Worm (Caenorhabditis elegans): ENCODE measurements around the gene Y39G8B.13.

Y39G8B.13 gene

ce11 chrII:13954077-13954476 is 28.8 kb downstream of the Y39G8B.13 start (continued):
- TF ChIP-seq egl-43 (GFP tag; IDR thresholded peaks at IDR 0.05) (no peak), nhr-111 (GFP tag; optimal IDR thresholded peaks at IDR 0.05) (no peak), lin-29 (GFP tag; IDR thresholded peaks at IDR 0.05) (no peak), lin-13 (GFP tag; optimal IDR thresholded peaks at IDR 0.05) (no peak), mdt-29 (GFP tag; IDR thresholded peaks at IDR 0.05) (0 out of 2 replicates have a peak, but pooled peaks have one; percentile 29), T26A8.4 (GFP tag; IDR thresholded peaks at IDR 0.05) (0 out of 2 replicates have a peak, but pooled peaks have one; percentile 25), F37D6.2 (tag; optimal IDR thresholded peaks at IDR 0.05) (no peak), ceh-28 (tag; optimal IDR thresholded peaks at IDR 0.05) (no peak), nhr-237 (tag; optimal IDR thresholded peaks at IDR 0.05) (no peak), mxl-3 (GFP tag; optimal IDR thresholded peaks at IDR 0.05) (peak; percentile 39), nhr-102 (tag; optimal IDR thresholded peaks at IDR 0.05) (peak; percentile 51), lim-7 (GFP tag; IDR thresholded peaks at IDR 0.05) (no peak), ceh-32 (tag; optimal IDR thresholded peaks at IDR 0.05; ENCODE audit: poor library complexity) (no peak), zfp-2 (tag; optimal IDR thresholded peaks at IDR 0.05) (no peak), ces-1 (GFP tag; optimal IDR thresholded peaks at IDR 0.05) (no peak), dpl-1 (GFP tag; optimal IDR thresholded peaks at IDR 0.05) (peak; percentile 1), dmd-9 (GFP tag; IDR thresholded peaks at IDR 0.05) (no peak), aha-1 (tag) (peak; percentile 63), attf-4 (tag; optimal IDR thresholded peaks at IDR 0.05) (no peak), R02D3.7 (tag; optimal IDR thresholded peaks at IDR 0.05) (no peak)

ce11 chrII:13951986-13952385 is 30.9 kb downstream of the Y39G8B.13 start:
- TF ChIP-seq set-16 (GFP tag; IDR thresholded peaks at IDR 0.05): peak; percentile 94
- 0 out of 2 replicates have a peak, but pooled peaks have one; percentile 56 for TF ChIP-seq egl-43 (GFP tag; IDR thresholded peaks at IDR 0.05)
- no peak for TF ChIP-seq Y48G9A.11 (GFP tag; IDR thresholded peaks at IDR 0.05)
- TF ChIP-seq dmd-8 (GFP tag; IDR thresholded peaks at IDR 0.05): no peak
- TF ChIP-seq attf-4 (tag; optimal IDR thresholded peaks at IDR 0.05): no peak
- no peak for TF ChIP-seq egl-27 (tag; optimal IDR thresholded peaks at IDR 0.05)
- no peak for TF ChIP-seq sdz-12 (GFP tag; optimal IDR thresholded peaks at IDR 0.05)
- no peak for TF ChIP-seq mxl-3 (GFP tag; optimal IDR thresholded peaks at IDR 0.05)
- TF ChIP-seq mxl-2 (GFP tag; conservative IDR thresholded peaks at IDR 0.05): no peak
- no peak for TF ChIP-seq ZK337.2 (GFP tag; IDR thresholded peaks at IDR 0.05)
- TF ChIP-seq aly-2 (tag; optimal IDR thresholded peaks at IDR 0.05): no peak
- no peak for TF ChIP-seq unc-39 (tag; optimal IDR thresholded peaks at IDR 0.05)
- TF ChIP-seq dmd-6 (GFP tag; IDR thresholded peaks at IDR 0.05): no peak
- TF ChIP-seq Y5F2A.4 (GFP tag; optimal IDR thresholded peaks at IDR 0.05): no peak

ce11 chrII:13949290-13949689 is 33.6 kb downstream of the Y39G8B.13 start, which contains the start of gene sre-44:
TSS of gene sre-44 (plus strand) at chrII:13949590.
- TF ChIP-seq snpc-1.2 (GFP tag; IDR thresholded peaks at IDR 0.05) (no peak), R02D3.7 (tag; optimal IDR thresholded peaks at IDR 0.05) (no peak), nhr-48 (tag; optimal IDR thresholded peaks at IDR 0.05) (no peak), mep-1 (tag; optimal IDR thresholded peaks at IDR 0.05) (no peak), zag-1 (tag; optimal IDR thresholded peaks at IDR 0.05) (no peak), nhr-41 (GFP tag; IDR thresholded peaks at IDR 0.05) (no peak), php-3 (GFP tag; IDR thresholded peaks at IDR 0.05) (no peak), dmd-6 (GFP tag; IDR thresholded peaks at IDR 0.05) (no peak), aly-2 (tag; optimal IDR thresholded peaks at IDR 0.05) (no peak)
